Worm (Caenorhabditis elegans) whole organism, early embryonic: Measurements from ENCODE around the gene fbf-1.

ENCODE experiments used
- ama-1 ChIP-seq: fragments of 150-350 bp; optimal IDR thresholded peaks from 2 replicates; lab custom pipeline; 2014
- hnd-1 ChIP-seq: sonication (generic microtip); optimal IDR thresholded peaks from 2 replicates; lab custom pipeline; 2016; ENCODE audit warnings: missing genetic modification characterization, missing compliant biosample characterization

ce11 chrII:6031106-6031505 is 49.5 kb downstream of the fbf-1 start, which contains the start of gene frpr-16:
- TF ChIP-seq ama-1 (lab: Kevin White, UChicago), result no peak
- TF ChIP-seq hnd-1 (tag; lab: Kevin White, UChicago), result no peak
